Worm (Caenorhabditis elegans): ENCODE data around the gene srp-2.

DNA sequence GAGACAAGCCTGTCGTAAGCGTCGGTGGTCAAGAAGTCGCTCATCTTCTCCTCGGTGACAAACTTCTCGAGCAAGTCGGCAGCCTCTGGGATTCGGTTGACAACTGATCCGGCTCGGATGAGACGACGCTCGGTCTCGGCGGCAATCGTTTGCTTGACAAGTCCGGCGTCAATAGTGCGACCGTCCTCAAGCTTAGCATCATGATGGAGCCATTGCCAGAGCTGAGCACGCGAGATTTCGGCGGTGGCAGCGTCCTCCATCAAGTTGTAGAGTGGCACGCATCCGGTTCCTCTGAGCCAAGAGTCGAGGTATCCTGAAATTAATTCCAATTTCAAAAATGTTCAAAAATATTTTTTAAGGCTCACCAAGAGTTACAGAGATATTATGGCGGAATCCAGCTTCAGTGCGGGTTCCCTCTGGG is 38.0 kb upstream of the srp-2 start:
- TF ChIP-seq ztf-11 (tag; optimal IDR thresholded peaks at IDR 0.05) (no peak), elt-2 (tag; optimal IDR thresholded peaks at IDR 0.05) (no peak)
